Worm (Caenorhabditis elegans) whole organism, L4/young adult: ENCODE data around the gene fan-1.

ENCODE experiments used
- dao-5 ChIP-seq: sonication (generic microtip); optimal IDR thresholded peaks from 2 replicates; lab custom pipeline; 2016; ENCODE audit warnings: missing genotype, missing genetic modification characterization, moderate library complexity, missing compliant biosample characterization
- him-1 ChIP-seq: sonication (generic microtip); optimal IDR thresholded peaks from 2 replicates; lab custom pipeline; 2016; ENCODE audit warnings: missing genotype, missing genetic modification reagents, missing genetic modification characterization, missing compliant biosample characterization

DNA sequence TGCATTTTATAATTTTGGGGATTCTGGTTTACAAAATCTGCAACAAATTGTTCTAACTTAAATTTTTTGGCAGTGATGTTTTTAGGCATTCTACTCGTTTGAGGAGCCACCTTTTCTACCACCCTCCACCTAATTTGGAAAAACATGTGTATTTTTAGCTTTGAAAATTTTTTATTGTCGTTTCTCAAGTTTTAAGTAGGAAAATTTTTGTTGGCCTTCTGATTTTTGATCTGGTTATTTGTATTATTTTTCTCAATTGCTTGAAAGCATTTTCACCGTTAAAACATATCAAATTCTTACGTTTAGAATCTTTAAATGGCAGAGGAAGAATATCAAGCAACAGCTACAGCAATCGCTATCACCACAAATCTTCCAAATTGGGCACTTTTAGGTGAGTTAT is 30.6 kb upstream of the fan-1 start, which contains the start of gene C01G5.7:
- TF ChIP-seq him-1 (tag; lab: Kevin White, UChicago): no peak
- no peak for TF ChIP-seq dao-5
